Worm (Caenorhabditis elegans) whole organism, mixed stage, embryonic: ENCODE measurements around the gene btb-18.

Experiments used
- M03D4.4 ChIP-seq: sonication (generic microtip); optimal IDR thresholded peaks from 2 replicates; lab custom pipeline; 2017; ENCODE audit warnings: mild to moderate bottlenecking, missing genetic modification characterization, missing compliant biosample characterization
- bed-3 ChIP-seq: fragments of 200-800 bp; sonication (Bioruptor generic); optimal IDR thresholded peaks from 3 replicates; lab custom pipeline; 2018; ENCODE audit warnings: mild to moderate bottlenecking, missing genetic modification characterization, moderate library complexity, missing compliant biosample characterization
- blmp-1 ChIP-seq: fragments of 150-350 bp; optimal IDR thresholded peaks from 2 replicates; lab custom pipeline; 2014; ENCODE audit warnings: missing biosample characterization, missing genetic modification characterization
- ceh-39 ChIP-seq: fragments of 150-350 bp; optimal IDR thresholded peaks from 2 replicates; lab custom pipeline; 2014; ENCODE audit warnings: missing biosample characterization, missing genetic modification characterization
- ceh-43 ChIP-seq: fragments of 200-800 bp; sonication (Bioruptor generic); optimal IDR thresholded peaks from 2 replicates; lab custom pipeline; 2018; ENCODE audit warnings: mild to moderate bottlenecking, missing genetic modification characterization, moderate library complexity, missing compliant biosample characterization
- ceh-83 ChIP-seq: fragments of 200-800 bp; sonication (Bioruptor generic); optimal IDR thresholded peaks from 2 replicates; lab custom pipeline; 2018; ENCODE audit warnings: mild to moderate bottlenecking, missing genetic modification characterization, missing compliant biosample characterization
- ces-1 ChIP-seq: fragments of 150-350 bp; optimal IDR thresholded peaks from 2 replicates; lab custom pipeline; 2014; ENCODE audit warnings: missing biosample characterization, missing genetic modification reagents, missing genetic modification characterization
- cnd-1 ChIP-seq: fragments of 200-800 bp; sonication (Bioruptor generic); optimal IDR thresholded peaks from 2 replicates; lab custom pipeline; 2018; ENCODE audit warnings: mild to moderate bottlenecking, missing genetic modification characterization, missing compliant biosample characterization
- drap-1 ChIP-seq: fragments of 200-800 bp; sonication (Bioruptor generic); optimal IDR thresholded peaks from 3 replicates; lab custom pipeline; 2018; ENCODE audit warnings: mild to moderate bottlenecking, missing genetic modification characterization, missing compliant biosample characterization
- elt-1 ChIP-seq: sonication (generic microtip); optimal IDR thresholded peaks from 2 replicates; lab custom pipeline; 2017; ENCODE audit warnings: missing genetic modification characterization, mild to moderate bottlenecking, missing compliant biosample characterization, antibody characterized with exemption, moderate library complexity, borderline replicate concordance; ENCODE audit not compliant: insufficient read depth
- elt-3 ChIP-seq: fragments of 150-350 bp; optimal IDR thresholded peaks from 2 replicates; lab custom pipeline; 2014; ENCODE audit warnings: missing biosample characterization, missing genetic modification characterization
- flh-1 ChIP-seq: fragments of 200-800 bp; sonication (Bioruptor generic); optimal IDR thresholded peaks from 2 replicates; lab custom pipeline; 2018; ENCODE audit warnings: mild to moderate bottlenecking, missing genetic modification characterization, moderate library complexity, missing compliant biosample characterization
- ham-2 ChIP-seq: fragments of 200-800 bp; sonication (Bioruptor generic); optimal IDR thresholded peaks from 2 replicates; lab custom pipeline; 2018; ENCODE audit warnings: mild to moderate bottlenecking, missing genetic modification characterization, missing compliant biosample characterization
- hlh-1 ChIP-seq: fragments of 150-350 bp; optimal IDR thresholded peaks from 2 replicates; lab custom pipeline; 2014; ENCODE audit warnings: missing biosample characterization, missing genetic modification reagents, missing genetic modification characterization
- lin-13 ChIP-seq: fragments of 150-350 bp; optimal IDR thresholded peaks from 2 replicates; lab custom pipeline; 2014; ENCODE audit warnings: missing biosample characterization, missing genetic modification characterization
- lin-32 ChIP-seq: fragments of 200-800 bp; sonication (Bioruptor generic); optimal IDR thresholded peaks from 2 replicates; lab custom pipeline; 2018; ENCODE audit warnings: mild to moderate bottlenecking, missing genetic modification characterization, missing compliant biosample characterization
- lsy-2 ChIP-seq: fragments of 150-350 bp; optimal IDR thresholded peaks from 2 replicates; lab custom pipeline; 2014; ENCODE audit warnings: missing biosample characterization, missing genetic modification characterization
- mab-5 ChIP-seq: fragments of 150-350 bp; optimal IDR thresholded peaks from 2 replicates; lab custom pipeline; 2014; ENCODE audit warnings: missing biosample characterization, missing genetic modification characterization
- mep-1 ChIP-seq: fragments of 150-350 bp; optimal IDR thresholded peaks from 2 replicates; lab custom pipeline; 2017; ENCODE audit warnings: missing biosample characterization, missing genetic modification reagents, missing genetic modification characterization, inconsistent platforms
- mls-2 ChIP-seq: sonication (generic microtip); optimal IDR thresholded peaks from 2 replicates; lab custom pipeline; 2016; ENCODE audit warnings: mild to moderate bottlenecking, missing genetic modification characterization, moderate library complexity, missing compliant biosample characterization
- nhr-237 ChIP-seq: fragments of 150-350 bp; optimal IDR thresholded peaks from 2 replicates; lab custom pipeline; 2014; ENCODE audit warnings: missing biosample characterization, missing genetic modification characterization
- nhr-76 ChIP-seq: sonication (generic microtip); optimal IDR thresholded peaks from 2 replicates; lab custom pipeline; 2017; ENCODE audit warnings: missing biosample characterization, missing genetic modification characterization
- pha-4 ChIP-seq: fragments of 150-350 bp; optimal IDR thresholded peaks from 2 replicates; lab custom pipeline; 2018; ENCODE audit warnings: missing biosample characterization, missing genetic modification reagents, missing genetic modification characterization
- sem-2 ChIP-seq: fragments of 200-800 bp; sonication (Bioruptor generic); optimal IDR thresholded peaks from 2 replicates; lab custom pipeline; 2018; ENCODE audit warnings: mild to moderate bottlenecking, missing genetic modification characterization, missing compliant biosample characterization
- snpc-4 ChIP-seq: fragments of 150-350 bp; optimal IDR thresholded peaks from 2 replicates; lab custom pipeline; 2014; ENCODE audit warnings: missing biosample characterization, missing genetic modification characterization
- sptf-1 ChIP-seq: sonication (generic microtip); optimal IDR thresholded peaks from 2 replicates; lab custom pipeline; 2017; ENCODE audit warnings: mild to moderate bottlenecking, missing genetic modification characterization, moderate library complexity, missing compliant biosample characterization
- tbx-8 ChIP-seq: fragments of 200-800 bp; sonication (Bioruptor generic); optimal IDR thresholded peaks from 2 replicates; lab custom pipeline; 2018; ENCODE audit warnings: mild to moderate bottlenecking, missing genetic modification characterization, moderate library complexity, missing compliant biosample characterization
- unc-120 ChIP-seq: sonication (generic microtip); optimal IDR thresholded peaks from 2 replicates; lab custom pipeline; 2017; ENCODE audit warnings: missing genetic modification characterization, missing compliant biosample characterization; ENCODE audit not compliant: poor library complexity, severe bottlenecking
- unc-39 ChIP-seq: fragments of 150-350 bp; optimal IDR thresholded peaks from 2 replicates; lab custom pipeline; 2014; ENCODE audit warnings: missing biosample characterization, missing genetic modification characterization
- unc-62 ChIP-seq: fragments of 150-350 bp; optimal IDR thresholded peaks from 2 replicates; lab custom pipeline; 2014; ENCODE audit warnings: missing biosample characterization, missing genetic modification reagents, missing genetic modification characterization
- zip-8 ChIP-seq: fragments of 150-350 bp; optimal IDR thresholded peaks from 2 replicates; lab custom pipeline; 2014; ENCODE audit warnings: missing biosample characterization, missing genetic modification characterization
- ztf-11 ChIP-seq: fragments of 150-350 bp; optimal IDR thresholded peaks from 2 replicates; lab custom pipeline; 2014; ENCODE audit warnings: missing biosample characterization, missing genetic modification characterization

The btb-18 gene

DNA sequence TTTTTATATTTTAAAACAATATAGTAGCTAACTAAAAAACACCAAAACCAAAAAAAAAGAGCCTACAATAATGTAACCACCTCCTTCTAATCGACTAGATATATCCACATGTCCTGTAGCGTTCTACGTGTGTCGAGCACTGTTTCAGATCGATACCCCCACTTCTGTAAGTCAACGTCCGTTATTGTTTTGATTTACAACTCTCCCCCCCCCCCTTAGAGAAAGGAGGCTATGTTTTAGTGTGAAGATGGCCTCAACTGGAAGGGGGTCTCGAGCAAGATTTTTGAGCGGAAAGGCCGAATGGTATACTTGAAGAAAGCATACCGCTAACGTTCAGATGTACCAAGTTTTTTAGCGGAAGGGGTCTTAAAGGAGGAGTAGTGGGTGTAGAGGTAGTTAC, 20.3 kb upstream of the btb-18 start, which contains the start of gene F02E11.4:
F02E11.4 (minus strand) TSS at position 101 of the 400 bp plus-strand sequence.
- TF ChIP-seq nhr-76 (tag; lab: Kevin White, UChicago) (no peak), elt-1 (no peak), cnd-1 (tag; lab: Kevin White, UChicago) (no peak), ceh-83 (GFP tag; lab: Kevin White, UChicago) (no peak), ceh-43 (GFP tag; lab: Kevin White, UChicago) (no peak), ceh-39 (no peak), zip-8 (tag; lab: Kevin White, UChicago) (no peak), elt-3 (tag; lab: Kevin White, UChicago) (no peak), pha-4 (tag; lab: Kevin White, UChicago) (no peak), snpc-4 (no peak), M03D4.4 (tag; lab: Kevin White, UChicago) (no peak), tbx-8 (GFP tag; lab: Kevin White, UChicago) (no peak), mab-5 (tag; lab: Kevin White, UChicago) (no peak), unc-62 (GFP tag; lab: Kevin White, UChicago) (no peak), lin-32 (GFP tag; lab: Kevin White, UChicago) (no peak), bed-3 (no peak), sptf-1 (no peak), drap-1 (GFP tag; lab: Kevin White, UChicago) (no peak)
- TF ChIP-seq, all 35 proteins: peak for 0

DNA sequence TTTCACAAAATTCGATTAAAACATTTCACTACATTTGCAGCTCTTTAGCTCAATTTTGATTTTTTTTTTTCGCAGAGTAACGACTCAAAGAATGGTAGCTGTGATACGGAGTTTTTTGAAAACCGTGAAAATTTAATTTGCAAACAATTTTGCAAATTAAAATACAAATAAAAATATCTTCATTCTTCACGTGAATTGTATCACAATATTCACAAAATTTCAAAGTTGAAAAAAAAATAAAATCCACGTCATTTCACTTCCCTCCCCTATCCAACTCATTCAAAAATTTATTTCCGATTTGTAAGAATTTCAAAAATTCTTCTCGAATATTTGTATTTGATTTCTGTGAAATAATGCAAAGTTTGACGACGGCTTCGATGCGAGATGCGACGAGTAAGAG, 19.4 kb upstream of the btb-18 start, which contains the start of gene wht-4:
wht-4 (plus strand) TSS at position 301 of the 400 bp plus-strand sequence.
- no peak for TF ChIP-seq pha-4 (tag; lab: Kevin White, UChicago)
- no peak for TF ChIP-seq ceh-43 (GFP tag; lab: Kevin White, UChicago)
- TF ChIP-seq lin-32 (GFP tag; lab: Kevin White, UChicago): no peak
- TF ChIP-seq mep-1 (tag; lab: Kevin White, UChicago): no peak
- no peak for TF ChIP-seq elt-1
- TF ChIP-seq mab-5 (tag; lab: Kevin White, UChicago): no peak
- TF ChIP-seq nhr-237 (tag; lab: Kevin White, UChicago): no peak
- TF ChIP-seq unc-39 (tag; lab: Kevin White, UChicago): no peak
- no peak for TF ChIP-seq bed-3
- no peak for TF ChIP-seq ztf-11 (tag; lab: Kevin White, UChicago)
- no peak for TF ChIP-seq mls-2 (tag; lab: Kevin White, UChicago)

DNA sequence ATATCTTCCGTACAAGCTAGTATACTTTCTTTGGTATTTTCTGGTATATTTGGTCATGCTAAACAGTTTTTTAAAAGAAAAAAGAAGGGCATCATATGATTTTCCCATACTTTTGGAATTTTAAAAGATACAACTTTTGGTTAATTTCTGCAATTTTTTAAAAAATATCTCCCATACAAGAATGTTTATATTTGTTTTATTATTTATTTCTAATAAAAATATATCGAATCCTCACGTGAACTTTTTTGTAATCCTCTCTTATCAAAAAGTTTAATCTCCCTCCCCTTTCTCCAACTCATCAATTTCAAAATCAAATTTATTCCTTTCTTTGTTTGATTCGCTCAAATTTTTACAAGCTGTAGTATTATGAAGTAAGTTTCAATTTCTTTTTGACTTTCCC, 15.7 kb upstream of the btb-18 start, which contains the start of gene nep-13:
nep-13 (plus strand) TSS at position 301 of the 400 bp plus-strand sequence.
- TF ChIP-seq ceh-43 (GFP tag; lab: Kevin White, UChicago) (no peak), zip-8 (tag; lab: Kevin White, UChicago) (no peak), ces-1 (no peak), mls-2 (tag; lab: Kevin White, UChicago) (no peak), blmp-1 (tag; lab: Kevin White, UChicago) (no peak), sem-2 (GFP tag; lab: Kevin White, UChicago) (no peak), mab-5 (tag; lab: Kevin White, UChicago) (no peak), snpc-4 (no peak), nhr-237 (tag; lab: Kevin White, UChicago) (no peak), lsy-2 (no peak), ceh-83 (GFP tag; lab: Kevin White, UChicago) (no peak), lin-32 (GFP tag; lab: Kevin White, UChicago) (no peak)

DNA sequence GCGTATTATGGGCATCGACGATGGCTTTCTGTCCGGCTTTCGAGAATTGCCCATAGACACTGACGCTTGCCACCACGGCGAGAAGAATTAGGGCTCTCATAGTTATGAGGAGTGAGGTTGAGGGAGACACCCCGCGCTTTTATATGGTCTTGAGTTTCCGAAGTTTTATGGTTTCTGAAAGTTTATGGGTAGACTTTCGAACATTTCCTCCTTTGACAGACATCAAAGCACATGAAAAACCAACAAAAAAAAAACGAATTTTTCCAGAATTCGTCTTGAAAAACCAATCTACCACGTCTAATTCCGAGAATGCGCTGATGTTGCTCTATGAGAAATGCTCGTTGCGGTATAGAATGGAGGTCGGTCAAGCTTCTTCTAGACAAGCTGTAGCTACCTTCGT, 13.5 kb upstream of the btb-18 start, which contains the start of gene scl-15:
scl-15 (minus strand) TSS at position 101 of the 400 bp plus-strand sequence.
- TF ChIP-seq nhr-76 (tag; lab: Kevin White, UChicago) (no peak), snpc-4 (no peak), ceh-39 (no peak), ztf-11 (tag; lab: Kevin White, UChicago) (no peak), hlh-1 (tag; lab: Kevin White, UChicago) (no peak), ceh-43 (GFP tag; lab: Kevin White, UChicago) (no peak)

DNA sequence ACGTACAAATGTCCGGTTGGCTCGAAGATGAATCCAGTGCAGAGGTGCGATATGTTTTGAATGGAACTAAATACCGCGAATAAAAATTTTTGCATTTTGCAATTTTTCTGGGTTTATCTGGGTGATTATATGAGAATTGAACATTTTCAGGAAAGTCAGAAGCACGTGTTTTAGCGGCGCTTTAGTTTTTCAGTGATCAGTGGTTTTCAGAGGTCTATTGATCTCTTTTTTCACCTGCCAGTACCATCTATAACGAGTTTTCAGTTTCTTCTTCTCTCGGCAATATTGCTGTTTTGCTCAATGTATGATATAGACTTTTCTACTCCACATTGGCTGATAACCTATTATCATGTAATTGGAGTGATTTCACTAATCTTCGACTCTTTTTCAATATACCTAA, 10.9 kb upstream of the btb-18 start, which contains the start of gene sri-63:
sri-63 (plus strand) TSS at position 301 of the 400 bp plus-strand sequence.
- TF ChIP-seq nhr-237 (tag; lab: Kevin White, UChicago) (no peak), mls-2 (tag; lab: Kevin White, UChicago) (no peak), ceh-43 (GFP tag; lab: Kevin White, UChicago) (no peak), unc-39 (tag; lab: Kevin White, UChicago) (no peak), ceh-39 (no peak), hlh-1 (tag; lab: Kevin White, UChicago) (no peak), ham-2 (GFP tag; lab: Kevin White, UChicago) (no peak), blmp-1 (tag; lab: Kevin White, UChicago) (no peak), zip-8 (tag; lab: Kevin White, UChicago) (no peak), tbx-8 (GFP tag; lab: Kevin White, UChicago) (no peak), lin-13 (no peak), ces-1 (no peak), sem-2 (GFP tag; lab: Kevin White, UChicago) (no peak), flh-1 (GFP tag; lab: Kevin White, UChicago) (no peak), unc-120 (no peak)
